Worm (Caenorhabditis elegans): ENCODE data around the gene bgal-2.

Gene bgal-2

ce11 chrX:6790986-6791385 lies 6.8 kb downstream of the bgal-2 start, which contains the start of gene asp-3:
TSS of gene asp-3 (plus strand) at chrX:6791064.
- TF ChIP-seq saeg-2 (GFP tag; IDR thresholded peaks at IDR 0.05): no peak
- TF ChIP-seq dpl-1 (GFP tag; optimal IDR thresholded peaks at IDR 0.05): no peak
- no peak for TF ChIP-seq F37D6.2 (tag; optimal IDR thresholded peaks at IDR 0.05)
- no peak for TF ChIP-seq lin-29 (GFP tag; IDR thresholded peaks at IDR 0.05)
- no peak for TF ChIP-seq rbr-2 (tag; optimal IDR thresholded peaks at IDR 0.05)
- TF ChIP-seq spr-3 (GFP tag; optimal IDR thresholded peaks at IDR 0.05): no peak
- TF ChIP-seq ama-1 (optimal IDR thresholded peaks at IDR 0.05): peak; percentile 69
- no peak for TF ChIP-seq ceh-82 (tag; optimal IDR thresholded peaks at IDR 0.05)
- TF ChIP-seq pqm-1 (tag; optimal IDR thresholded peaks at IDR 0.05): peak; percentile 48
- TF ChIP-seq nhr-10 (tag; optimal IDR thresholded peaks at IDR 0.05): no peak
- no peak for TF ChIP-seq jun-1 (tag; optimal IDR thresholded peaks at IDR 0.05)
- TF ChIP-seq ceh-20 (GFP tag; IDR thresholded peaks at IDR 0.05): no peak
- TF ChIP-seq nhr-48 (tag; optimal IDR thresholded peaks at IDR 0.05): no peak
- TF ChIP-seq nhr-111 (GFP tag; optimal IDR thresholded peaks at IDR 0.05): no peak
- TF ChIP-seq unc-39 (tag; optimal IDR thresholded peaks at IDR 0.05): no peak
- TF ChIP-seq zfp-2 (tag; optimal IDR thresholded peaks at IDR 0.05): no peak
- no peak for TF ChIP-seq R02D3.7 (tag; optimal IDR thresholded peaks at IDR 0.05)
- no peak for TF ChIP-seq mxl-2 (GFP tag; conservative IDR thresholded peaks at IDR 0.05)
- TF ChIP-seq dve-1 (tag; optimal IDR thresholded peaks at IDR 0.05; ENCODE audit: insufficient read depth): peak; percentile 35
- TF ChIP-seq T20F7.1 (GFP tag; optimal IDR thresholded peaks at IDR 0.05): no peak
- no peak for TF ChIP-seq zag-1 (tag; optimal IDR thresholded peaks at IDR 0.05)
- no peak for TF ChIP-seq ces-1 (GFP tag; optimal IDR thresholded peaks at IDR 0.05)
- peak; percentile 14 for TF ChIP-seq hlh-11 (tag; optimal IDR thresholded peaks at IDR 0.05)
- TF ChIP-seq dmd-6 (GFP tag; IDR thresholded peaks at IDR 0.05): peak; percentile 20; the same call in 1 of the 2 replicates
- no peak for TF ChIP-seq aly-2 (tag; optimal IDR thresholded peaks at IDR 0.05)
- TF ChIP-seq vab-7 (GFP tag; IDR thresholded peaks at IDR 0.05): no peak
- TF ChIP-seq hif-1 (tag; optimal IDR thresholded peaks at IDR 0.05): no peak
- no peak for TF ChIP-seq zip-2 (tag; optimal IDR thresholded peaks at IDR 0.05)
- no peak for TF ChIP-seq nhr-76 (tag; optimal IDR thresholded peaks at IDR 0.05)
- no peak for TF ChIP-seq daf-16 (GFP tag; optimal IDR thresholded peaks at IDR 0.05)
- TF ChIP-seq daf-16 (tag; optimal IDR thresholded peaks at IDR 0.05): peak; percentile 70
- TF ChIP-seq nhr-28 (tag; optimal IDR thresholded peaks at IDR 0.05): peak; percentile 22
- TF ChIP-seq T26A8.4 (GFP tag; IDR thresholded peaks at IDR 0.05): no peak
- TF ChIP-seq Y75B8A.6 (GFP tag; IDR thresholded peaks at IDR 0.05): no peak
- no peak for TF ChIP-seq ceh-32 (tag; optimal IDR thresholded peaks at IDR 0.05; ENCODE audit: poor library complexity)
- TF ChIP-seq madf-9 (GFP tag; conservative IDR thresholded peaks at IDR 0.05): no peak
- no peak for TF ChIP-seq lsy-2 (tag; optimal IDR thresholded peaks at IDR 0.05)
- no peak for TF ChIP-seq lim-7 (GFP tag; IDR thresholded peaks at IDR 0.05)

ce11 chrX:6792281-6793003 lies 8.2 kb downstream of the bgal-2 start:
- TF ChIP-seq mep-1 (tag; optimal IDR thresholded peaks at IDR 0.05): peak; percentile 74
- TF ChIP-seq nhr-6 (tag; optimal IDR thresholded peaks at IDR 0.05): no peak
- no peak for TF ChIP-seq daf-16 (GFP tag; optimal IDR thresholded peaks at IDR 0.05)
- peak; percentile 97 for TF ChIP-seq daf-16 (tag; optimal IDR thresholded peaks at IDR 0.05)
- TF ChIP-seq T20F7.1 (GFP tag; optimal IDR thresholded peaks at IDR 0.05): peak; percentile 23
- TF ChIP-seq pqm-1 (tag; optimal IDR thresholded peaks at IDR 0.05): peak; percentile 56
- TF ChIP-seq dmd-6 (GFP tag; IDR thresholded peaks at IDR 0.05): peak; percentile 50
- peak; percentile 68 for TF ChIP-seq ztf-7 (tag; optimal IDR thresholded peaks at IDR 0.05)
- no peak for TF ChIP-seq lim-7 (GFP tag; IDR thresholded peaks at IDR 0.05)
- TF ChIP-seq nhr-28 (tag; optimal IDR thresholded peaks at IDR 0.05): peak; percentile 8
- no peak for TF ChIP-seq ceh-44 (GFP tag; IDR thresholded peaks at IDR 0.05)
- peak; percentile 25 for TF ChIP-seq nhr-102 (tag; optimal IDR thresholded peaks at IDR 0.05)
- TF ChIP-seq aha-1 (tag): peak; percentile 95
- peak; percentile 64; the same call in 1 of the 2 replicates for TF ChIP-seq php-3 (GFP tag; IDR thresholded peaks at IDR 0.05)
- TF ChIP-seq sdz-12 (GFP tag; optimal IDR thresholded peaks at IDR 0.05): no peak
- TF ChIP-seq nhr-77 (tag; optimal IDR thresholded peaks at IDR 0.05): peak; percentile 75
- TF ChIP-seq pha-4 (GFP tag; IDR thresholded peaks at IDR 0.05): peak; percentile 65
- TF ChIP-seq pha-4 (tag; optimal IDR thresholded peaks at IDR 0.05): no peak
- peak in 1 of 2 experiments; percentile 26 for TF ChIP-seq lsy-2 (tag; optimal IDR thresholded peaks at IDR 0.05)
- peak; percentile 77; the same call in 1 of the 2 replicates for TF ChIP-seq zfp-3 (GFP tag; conservative IDR thresholded peaks at IDR 0.05)
- no peak for TF ChIP-seq madf-5 (GFP tag; IDR thresholded peaks at IDR 0.05)
- peak; percentile 26; the same call in 1 of the 2 replicates for TF ChIP-seq lin-38 (GFP tag; IDR thresholded peaks at IDR 0.05)

All from whole organism, L4 larva.